Worm (Caenorhabditis elegans) whole organism, L4/young adult: ENCODE data around the gene C50A2.3.

Experiments
- W03F9.2 ChIP-seq: fragments of 150-350 bp; optimal IDR thresholded peaks from 2 replicates; lab custom pipeline; 2014; ENCODE audit warnings: missing biosample characterization, missing genetic modification characterization
- dao-5 ChIP-seq: sonication (generic microtip); optimal IDR thresholded peaks from 2 replicates; lab custom pipeline; 2016; ENCODE audit warnings: missing genotype, missing genetic modification characterization, moderate library complexity, missing compliant biosample characterization
- him-1 ChIP-seq: sonication (generic microtip); optimal IDR thresholded peaks from 2 replicates; lab custom pipeline; 2016; ENCODE audit warnings: missing genotype, missing genetic modification reagents, missing genetic modification characterization, missing compliant biosample characterization

DNA sequence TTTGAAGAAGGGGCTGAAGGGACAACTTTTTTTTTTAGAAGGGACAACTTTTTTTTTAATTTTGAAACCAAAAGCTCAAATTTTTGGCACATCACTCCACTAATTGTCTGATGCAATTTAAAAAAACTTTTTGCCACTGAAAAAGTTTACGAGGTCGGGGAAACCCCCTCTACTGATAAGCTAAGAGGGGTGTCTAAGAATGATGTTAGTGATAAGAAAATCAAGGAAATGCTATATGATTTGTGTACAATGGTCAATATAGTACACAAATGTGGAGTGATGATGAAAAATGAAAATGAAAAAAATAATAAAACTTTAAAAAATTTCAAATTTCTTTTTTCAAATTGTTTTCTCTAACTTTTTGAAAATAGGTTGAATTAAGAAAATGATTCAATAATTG lies 10.2 kb downstream of the C50A2.3 start:
- TF ChIP-seq dao-5 (no peak), him-1 (tag; lab: Kevin White, UChicago) (no peak), W03F9.2 (no peak)
